Fruit fly (Drosophila melanogaster) whole organism, wandering third instar larva: ENCODE data around the gene gdl-ORF39.

Experiments used
- Abd-B ChIP-seq: fragments of >200 bp; optimal IDR thresholded peaks from 2 replicates; lab custom pipeline; 2017; ENCODE audit warnings: missing biosample characterization, missing genetic modification characterization
- CG32264 ChIP-seq: fragments of 200-800 bp; sonication (Bioruptor generic); optimal IDR thresholded peaks from 2 replicates; lab custom pipeline; 2016; ENCODE audit warnings: missing biosample characterization, missing genetic modification characterization
- CG9705 ChIP-seq: fragments of 200-800 bp; sonication (Bioruptor generic); optimal IDR thresholded peaks from 2 replicates; lab custom pipeline; 2018; ENCODE audit warnings: missing biosample characterization, mild to moderate bottlenecking, missing genetic modification characterization
- GATAd ChIP-seq: sonication (Bioruptor generic); optimal IDR thresholded peaks from 2 replicates; lab custom pipeline; 2016; ENCODE audit warnings: missing biosample characterization, missing genetic modification characterization
- Hnf4 ChIP-seq: fragments of 200-800 bp; sonication (Bioruptor generic); optimal IDR thresholded peaks from 2 replicates; lab custom pipeline; 2016; ENCODE audit warnings: missing biosample characterization, mild to moderate bottlenecking, missing genetic modification characterization
- Hr78 ChIP-seq: fragments of >200 bp; optimal IDR thresholded peaks from 2 replicates; lab custom pipeline; 2017; ENCODE audit warnings: missing biosample characterization, missing genetic modification characterization
- Myc ChIP-seq: fragments of >200 bp; optimal IDR thresholded peaks from 2 replicates; lab custom pipeline; 2017
- N ChIP-seq: fragments of >200 bp; optimal IDR thresholded peaks from 2 replicates; lab custom pipeline; 2018; ENCODE audit warnings: missing biosample characterization, missing external identifiers, missing genetic modification characterization
- OdsH ChIP-seq: fragments of 200-800 bp; sonication (Bioruptor generic); optimal IDR thresholded peaks from 2 replicates; lab custom pipeline; 2016; ENCODE audit warnings: missing biosample characterization, mild to moderate bottlenecking, missing genetic modification characterization
- Rel ChIP-seq, 2 experiments: fragments of 200-800 bp; sonication (Bioruptor generic) in 1 of 2; optimal IDR thresholded peaks; 2 replicates in 1 of 2; 3 replicates in 1 of 2; lab custom pipeline; 2016 to 2019; ENCODE audit warnings: mild to moderate bottlenecking in 2 of 2, missing biosample characterization in 2 of 2, missing genetic modification characterization in 2 of 2, moderate library complexity in 1 of 2
- Vsx2 ChIP-seq: fragments of 200-300, 225-300 bp; sonication (Bioruptor generic); optimal IDR thresholded peaks from 2 replicates; lab custom pipeline; 2018; ENCODE audit warnings: missing biosample characterization, missing genetic modification characterization; ENCODE audit not compliant: partially characterized antibody
- br ChIP-seq: fragments of 200-800 bp; sonication (Bioruptor generic); optimal IDR thresholded peaks from 2 replicates; lab custom pipeline; 2016; ENCODE audit warnings: missing biosample characterization, missing genetic modification characterization
- brk ChIP-seq: fragments of 200-800 bp; sonication (Bioruptor generic); optimal IDR thresholded peaks from 2 replicates; lab custom pipeline; 2016; ENCODE audit warnings: missing biosample characterization, mild to moderate bottlenecking, missing genetic modification characterization
- dl ChIP-seq, 2 experiments: fragments of 175-275, 200-275 bp in 1 of 2; fragments of 200-275 bp in 1 of 2; sonication (Bioruptor generic); optimal IDR thresholded peaks; lab custom pipeline; 2018; ENCODE audit warnings: mild to moderate bottlenecking in 2 of 2, missing biosample characterization in 2 of 2, missing genetic modification characterization in 2 of 2, moderate library complexity in 2 of 2; ENCODE audit not compliant: partially characterized antibody in 2 of 2, insufficient read depth in 1 of 2
- dmrt93B ChIP-seq: fragments of 200-800 bp; sonication (Bioruptor generic); optimal IDR thresholded peaks from 2 replicates; lab custom pipeline; 2018; ENCODE audit warnings: missing biosample characterization, mild to moderate bottlenecking, missing genetic modification characterization
- foxo ChIP-seq, 2 experiments: fragments of 200-800 bp; sonication (Bioruptor generic); optimal IDR thresholded peaks; 2 replicates in 1 of 2; 3 replicates in 1 of 2; lab custom pipeline; 2016 to 2017; ENCODE audit warnings: missing biosample characterization in 2 of 2, missing genetic modification characterization in 2 of 2
- h ChIP-seq: fragments of 200-800 bp; sonication (Bioruptor generic); optimal IDR thresholded peaks from 3 replicates; lab custom pipeline; 2016; ENCODE audit warnings: missing biosample characterization, mild to moderate bottlenecking, missing genetic modification characterization
- jim ChIP-seq: fragments of 175-275, 200-325 bp; sonication (Bioruptor generic); optimal IDR thresholded peaks from 2 replicates; lab custom pipeline; 2016; ENCODE audit warnings: missing biosample characterization, mild to moderate bottlenecking, missing genetic modification characterization
- lola ChIP-seq: fragments of >200 bp; optimal IDR thresholded peaks from 2 replicates; lab custom pipeline; 2017; ENCODE audit warnings: missing biosample characterization, missing genetic modification characterization
- pan ChIP-seq: fragments of >200 bp; optimal IDR thresholded peaks from 2 replicates; lab custom pipeline; 2017
- psq ChIP-seq: fragments of 200-800 bp; sonication (Bioruptor generic); optimal IDR thresholded peaks from 3 replicates; lab custom pipeline; 2017; ENCODE audit warnings: missing biosample characterization, mild to moderate bottlenecking, missing genetic modification characterization, moderate library complexity
- rgr ChIP-seq: fragments of 200-800 bp; sonication (Bioruptor generic); optimal IDR thresholded peaks from 3 replicates; lab custom pipeline; 2016; ENCODE audit warnings: missing biosample characterization, mild to moderate bottlenecking, missing genetic modification characterization
- sage ChIP-seq: fragments of 200-800 bp; sonication (Bioruptor generic); optimal IDR thresholded peaks from 2 replicates; lab custom pipeline; 2016; ENCODE audit warnings: missing biosample characterization, mild to moderate bottlenecking, missing genetic modification characterization
- sv ChIP-seq: fragments of 200-800 bp; sonication (Bioruptor generic); optimal IDR thresholded peaks from 3 replicates; lab custom pipeline; 2016; ENCODE audit warnings: missing biosample characterization, missing genetic modification characterization
- usp ChIP-seq: fragments of >200 bp; optimal IDR thresholded peaks from 2 replicates; lab custom pipeline; 2017; ENCODE audit warnings: missing biosample characterization, missing genetic modification characterization
- woc ChIP-seq: sonication (Bioruptor generic); optimal IDR thresholded peaks from 2 replicates; lab custom pipeline; 2016; ENCODE audit warnings: missing biosample characterization, mild to moderate bottlenecking, missing genetic modification characterization

Gene gdl-ORF39

DNA sequence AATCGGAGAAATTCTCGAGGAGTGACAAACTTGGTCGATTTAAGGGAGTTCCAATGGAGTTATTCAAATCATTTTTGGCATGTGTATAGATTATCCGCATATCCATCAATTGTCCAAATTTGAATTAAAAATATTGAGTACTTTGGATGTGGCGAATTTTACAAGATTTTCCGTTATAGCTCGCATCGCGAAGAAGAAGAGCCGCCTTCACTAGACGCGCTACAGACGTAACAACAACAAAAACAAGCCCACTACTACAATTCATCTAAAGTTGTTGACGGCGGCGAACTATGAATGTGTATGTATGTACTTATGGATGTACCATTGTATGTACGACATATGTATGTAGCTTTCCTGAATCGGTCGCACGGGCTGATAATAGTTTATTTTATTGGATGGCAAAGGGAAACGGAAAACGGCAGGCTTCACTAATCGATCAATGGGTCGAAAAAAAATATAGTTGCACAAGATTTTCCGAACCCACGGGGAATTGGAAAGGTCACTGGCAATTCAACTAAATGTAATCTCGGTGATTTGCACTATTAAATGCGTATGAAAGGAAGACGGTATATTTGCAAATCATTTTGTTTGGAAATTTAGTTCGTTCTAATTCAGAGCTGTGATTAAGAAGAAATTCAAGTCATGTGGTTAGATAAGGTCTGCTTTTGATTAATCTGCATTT, 5.7 kb downstream of the gdl-ORF39 start:
- TF ChIP-seq Hr78 (GFP tag; lab: Kevin White, UChicago) = no peak
- no peak for TF ChIP-seq foxo (GFP tag; optimal IDR thresholded peaks at IDR 0.05; lab: Kevin White, UChicago)
- no peak for TF ChIP-seq CG9705 (GFP tag; lab: Kevin White, UChicago)
- no peak for TF ChIP-seq Rel (GFP tag; optimal IDR thresholded peaks at IDR 0.05; lab: Kevin White, UChicago)
- no peak for TF ChIP-seq Rel (tag; optimal IDR thresholded peaks at IDR 0.05; lab: Kevin White, UChicago)
- TF ChIP-seq CG32264 (GFP tag; lab: Kevin White, UChicago) = no peak
- TF ChIP-seq dmrt93B (GFP tag; lab: Kevin White, UChicago) = no peak
- TF ChIP-seq woc (GFP tag; lab: Kevin White, UChicago) = no peak
- TF ChIP-seq sv (GFP tag; lab: Kevin White, UChicago) = no peak
- no peak for TF ChIP-seq pan
- TF ChIP-seq brk = no peak
- no peak for TF ChIP-seq jim
- no peak for TF ChIP-seq lola (GFP tag; lab: Kevin White, UChicago)
- no peak for TF ChIP-seq Hnf4 (GFP tag; lab: Kevin White, UChicago)
- no peak for TF ChIP-seq usp (GFP tag; lab: Kevin White, UChicago)
- no peak for TF ChIP-seq br (GFP tag; lab: Kevin White, UChicago)
- no peak for TF ChIP-seq Vsx2 (GFP tag; lab: Kevin White, UChicago)
- no peak for TF ChIP-seq psq (GFP tag; lab: Kevin White, UChicago)
- no peak for TF ChIP-seq Abd-B (GFP tag; lab: Kevin White, UChicago)

- TF ChIP-seq rgr (no peak), N (peak; percentile 88), Rel (GFP tag; optimal IDR thresholded peaks at IDR 0.05; lab: Kevin White, UChicago) (no peak), Rel (tag; optimal IDR thresholded peaks at IDR 0.05; lab: Kevin White, UChicago) (no peak), Myc (lab: Kevin White, UChicago) (peak; percentile 75)
- TF ChIP-seq, all 38 proteins: peak for 2
These were observed 7.2 kb downstream of the gdl-ORF39 start for dm6 chr3L:15516440-15516839.

DNA sequence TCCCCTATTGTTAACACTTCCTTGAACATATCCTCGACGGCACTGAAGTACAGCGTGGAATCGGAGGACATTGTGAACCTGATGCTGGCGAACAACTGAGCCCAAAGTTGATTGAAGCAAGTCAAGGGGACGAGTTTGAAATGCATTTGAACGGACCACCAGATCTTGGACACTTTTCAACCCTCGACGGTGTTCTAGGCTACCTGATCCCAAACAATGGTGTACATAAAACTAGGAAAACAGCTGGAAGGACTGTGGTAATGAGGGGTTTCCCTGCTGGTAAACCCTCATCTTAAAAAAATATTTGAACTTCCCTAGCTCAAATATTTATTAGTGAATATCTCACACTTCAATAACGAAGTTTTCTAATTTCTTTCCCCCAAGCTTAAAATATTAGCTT, 7.7 kb downstream of the gdl-ORF39 start, which contains the start of gene CG13454:
Gene CG13454, minus strand, starts transcription at position 101 of the 400 bp plus-strand sequence.
- no peak for TF ChIP-seq Hr78 (GFP tag; lab: Kevin White, UChicago)
- no peak for TF ChIP-seq Myc (lab: Kevin White, UChicago)
- TF ChIP-seq N = no peak
- TF ChIP-seq, all 38 proteins: peak for 0

DNA sequence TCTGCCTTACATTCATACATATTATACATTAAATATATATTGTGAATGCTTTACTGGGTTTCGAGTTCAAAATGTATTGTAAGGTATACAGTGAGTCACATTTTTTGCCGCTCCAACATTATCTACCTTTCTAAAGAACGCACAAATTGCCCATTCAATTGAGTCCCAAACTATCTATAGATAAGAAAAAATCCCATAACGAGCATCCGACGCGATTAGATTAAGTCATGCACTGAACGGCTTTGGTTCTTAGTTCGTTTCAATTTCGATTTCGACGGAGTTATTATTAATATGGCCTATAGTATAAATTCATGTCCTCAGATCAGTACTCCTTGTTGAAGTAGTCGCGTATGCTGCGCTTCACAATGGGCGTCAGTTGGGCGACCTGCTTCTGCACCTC, 8.3 kb downstream of the gdl-ORF39 start:
- TF ChIP-seq Rel (GFP tag; optimal IDR thresholded peaks at IDR 0.05; lab: Kevin White, UChicago) (no peak), Rel (tag; optimal IDR thresholded peaks at IDR 0.05; lab: Kevin White, UChicago) (peak; percentile 28), lola (GFP tag; lab: Kevin White, UChicago) (no peak)

DNA sequence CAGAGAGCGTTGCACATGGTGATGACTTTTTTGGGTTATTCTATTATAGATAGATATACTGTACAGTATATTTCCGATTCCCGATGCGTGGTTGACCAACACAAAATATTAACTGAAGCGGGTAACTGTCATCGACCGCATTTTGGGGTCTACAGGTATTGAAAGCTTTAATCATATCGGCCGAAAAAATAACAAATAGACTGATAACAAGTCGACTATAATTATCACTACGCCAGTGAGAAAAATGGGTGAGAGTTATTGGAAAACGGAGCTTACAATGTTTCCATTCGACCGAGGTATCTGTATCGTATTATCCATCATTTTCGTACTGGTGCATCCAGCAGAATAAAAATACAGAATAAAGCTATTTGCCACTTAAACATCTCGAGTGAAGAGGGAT, 9.1 kb downstream of the gdl-ORF39 start:
- no peak for TF ChIP-seq dl (GFP tag; optimal IDR thresholded peaks at IDR 0.05; lab: Kevin White, UChicago; ENCODE audit: insufficient read depth in 1 of 2, partially characterized antibody in 2 of 2)
- no peak for TF ChIP-seq brk
- TF ChIP-seq Rel (GFP tag; optimal IDR thresholded peaks at IDR 0.05; lab: Kevin White, UChicago) = no peak
- peak; percentile 45 for TF ChIP-seq Rel (tag; optimal IDR thresholded peaks at IDR 0.05; lab: Kevin White, UChicago)
- no peak for TF ChIP-seq GATAd (GFP tag; lab: Kevin White, UChicago)
- TF ChIP-seq rgr = no peak
- TF ChIP-seq OdsH (GFP tag; lab: Kevin White, UChicago) = no peak

DNA sequence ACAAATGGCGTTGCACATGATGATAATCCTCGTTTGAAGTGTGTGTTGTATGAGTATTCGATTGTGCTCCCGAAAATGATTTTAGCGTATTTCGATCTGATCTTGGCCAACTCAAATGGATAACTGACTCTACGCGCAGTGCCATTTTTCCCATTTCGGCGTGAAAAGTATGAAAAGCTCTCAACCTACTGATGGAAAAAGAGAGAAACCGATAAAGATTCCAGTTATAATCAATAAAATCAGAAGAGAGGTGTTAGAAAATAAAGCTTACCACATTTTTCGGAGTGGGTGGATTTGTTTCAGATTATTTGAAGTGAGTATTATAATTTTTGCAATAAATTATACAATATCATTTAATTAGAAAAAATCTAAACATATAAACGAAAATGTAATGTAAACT, 10.2 kb downstream of the gdl-ORF39 start, which contains the start of gene mex1:
Gene mex1, minus strand, starts transcription at position 101 of the 400 bp plus-strand sequence.
- TF ChIP-seq pan (no peak), h (GFP tag; lab: Kevin White, UChicago) (no peak), CG32264 (GFP tag; lab: Kevin White, UChicago) (no peak), sage (no peak)

DNA sequence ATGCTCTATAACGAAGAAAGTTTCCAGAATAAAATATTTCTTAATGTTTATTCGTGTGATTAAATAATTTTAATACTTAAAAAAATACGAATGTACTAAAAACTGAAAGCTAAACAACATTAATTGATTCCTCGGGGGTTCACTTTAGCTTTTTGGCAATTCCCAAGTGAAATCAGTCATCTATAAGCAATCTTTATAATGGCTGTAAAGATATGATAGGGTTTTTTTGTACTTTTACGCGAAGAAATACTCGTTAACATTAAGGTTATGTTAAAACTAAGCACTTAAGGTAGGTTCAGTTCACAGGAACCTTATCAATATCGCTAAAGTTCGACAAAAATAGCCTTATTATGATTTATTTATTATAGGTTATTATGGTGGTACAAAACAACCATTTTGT, 10.7 kb downstream of the gdl-ORF39 start:
- no peak for TF ChIP-seq dl (GFP tag; optimal IDR thresholded peaks at IDR 0.05; lab: Kevin White, UChicago; ENCODE audit: insufficient read depth in 1 of 2, partially characterized antibody in 2 of 2)
- TF ChIP-seq Rel (GFP tag; optimal IDR thresholded peaks at IDR 0.05; lab: Kevin White, UChicago) = no peak
- peak; percentile 98 for TF ChIP-seq Rel (tag; optimal IDR thresholded peaks at IDR 0.05; lab: Kevin White, UChicago)
